Worm (Caenorhabditis elegans): Measurements from ENCODE around the gene exos-8.

DNA sequence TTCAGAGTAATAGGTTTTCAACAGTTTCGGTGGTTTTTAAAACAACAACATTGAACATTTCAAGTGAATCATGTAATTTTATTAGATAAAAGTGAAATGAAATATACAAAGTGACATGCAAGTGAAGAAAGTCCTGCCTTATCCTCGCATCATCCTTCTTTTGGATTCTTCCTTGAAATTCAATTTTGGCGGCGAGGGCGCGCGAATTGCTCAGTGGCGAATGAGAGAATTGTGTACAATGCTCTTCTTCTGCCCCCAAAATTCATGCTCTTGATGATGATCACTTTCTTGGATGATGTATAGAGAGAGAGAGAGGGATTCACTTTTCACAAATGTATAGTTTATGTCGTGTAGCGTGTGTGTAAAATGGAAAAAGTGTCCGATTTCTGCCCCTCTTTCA, 31.8 kb upstream of the exos-8 start:
- TF ChIP-seq ztf-25 (GFP tag; IDR thresholded peaks at IDR 0.05) (no peak), unc-62 (GFP tag; optimal IDR thresholded peaks at IDR 0.05) (no peak), zim-3 (tag; optimal IDR thresholded peaks at IDR 0.05) (no peak)
